Worm (Caenorhabditis elegans): Measurements from ENCODE around the gene dml-1.

dml-1 gene

ce11 chrIV:2886655-2887054 lies at the start of gene dml-1:
Gene dml-1, plus strand, starts transcription at chrIV:2886955.
- TF ChIP-seq ceh-18 (tag; optimal IDR thresholded peaks at IDR 0.05) (no peak), nfya-1 (tag; optimal IDR thresholded peaks at IDR 0.05) (peak; percentile 64)

- TF ChIP-seq dmd-4 (tag; optimal IDR thresholded peaks at IDR 0.05; ENCODE audit: borderline replicate concordance) (no peak), ama-1 (optimal IDR thresholded peaks at IDR 0.05) (no peak)
These were observed 48.4 kb upstream of the dml-1 start, which contains the start of gene Y54G2A.7 for ce11 chrIV:2838308-2838707. Gene Y54G2A.7, plus strand, starts transcription at chrIV:2838608.

ce11 chrIV:2841260-2841659 lies 45.5 kb upstream of the dml-1 start, which contains the start of gene clec-83:
Gene clec-83, minus strand, starts transcription at chrIV:2841472.
- no peak for TF ChIP-seq pag-3 (tag; optimal IDR thresholded peaks at IDR 0.05; ENCODE audit: borderline replicate concordance)
- no peak for TF ChIP-seq elt-2 (tag; optimal IDR thresholded peaks at IDR 0.05)
- TF ChIP-seq mec-3 (tag; optimal IDR thresholded peaks at IDR 0.05; ENCODE audit: borderline replicate concordance), result no peak
- TF ChIP-seq nhr-232 (tag; optimal IDR thresholded peaks at IDR 0.05), result no peak
- TF ChIP-seq lim-6 (tag; optimal IDR thresholded peaks at IDR 0.05), result no peak
- TF ChIP-seq ttx-3 (tag; optimal IDR thresholded peaks at IDR 0.05), result no peak
- TF ChIP-seq gmeb-2 (tag; optimal IDR thresholded peaks at IDR 0.05), result no peak
- TF ChIP-seq hlh-8 (tag; optimal IDR thresholded peaks at IDR 0.05), result no peak
- TF ChIP-seq sox-2 (GFP tag; IDR thresholded peaks at IDR 0.05), result no peak
- no peak for TF ChIP-seq ets-4 (tag; optimal IDR thresholded peaks at IDR 0.05)
- TF ChIP-seq ceh-2 (tag; optimal IDR thresholded peaks at IDR 0.05), result no peak
- TF ChIP-seq nfya-1 (tag; optimal IDR thresholded peaks at IDR 0.05), result no peak
- no peak for TF ChIP-seq pros-1 (tag; optimal IDR thresholded peaks at IDR 0.05)
- TF ChIP-seq tbx-7 (tag; optimal IDR thresholded peaks at IDR 0.05), result no peak
- TF ChIP-seq ceh-45 (GFP tag; IDR thresholded peaks at IDR 0.05), result no peak

DNA sequence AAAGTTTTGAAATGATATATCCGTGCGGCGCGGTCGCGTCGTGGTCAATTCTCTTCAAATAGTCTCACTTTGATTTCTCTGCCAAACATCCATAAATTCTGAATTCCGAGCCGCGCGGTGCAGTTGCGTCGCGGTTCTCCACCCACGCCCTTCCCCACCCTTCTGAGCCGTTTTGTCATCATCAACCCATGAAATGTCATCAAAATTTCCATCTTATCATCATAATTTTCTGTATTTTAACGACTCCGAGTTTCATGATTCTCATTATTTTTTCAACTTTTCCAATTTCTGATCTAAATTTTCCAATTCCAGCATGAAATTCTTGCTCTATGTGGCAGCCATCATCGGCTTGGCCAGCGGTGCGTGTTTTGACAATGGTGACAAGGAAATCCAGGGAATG lies 44.6 kb upstream of the dml-1 start, which contains the start of gene clec-84:
clec-84 (plus strand) TSS at position 301 of the 400 bp plus-strand sequence.
- TF ChIP-seq ceh-34 (tag; optimal IDR thresholded peaks at IDR 0.05) (no peak), ceh-6 (GFP tag; optimal IDR thresholded peaks at IDR 0.05) (no peak), pax-1 (tag; optimal IDR thresholded peaks at IDR 0.05) (no peak), ceh-30 (tag; optimal IDR thresholded peaks at IDR 0.05) (no peak), pha-2 (tag; optimal IDR thresholded peaks at IDR 0.05) (no peak), ahr-1 (tag; optimal IDR thresholded peaks at IDR 0.05) (no peak), sdc-2 (tag; optimal IDR thresholded peaks at IDR 0.05) (no peak), C38D4.7 (GFP tag; optimal IDR thresholded peaks at IDR 0.05) (no peak), hlh-15 (tag; optimal IDR thresholded peaks at IDR 0.05) (no peak), dmd-4 (tag; optimal IDR thresholded peaks at IDR 0.05; ENCODE audit: borderline replicate concordance) (no peak), unc-55 (GFP tag; optimal IDR thresholded peaks at IDR 0.05) (no peak), hlh-8 (tag; optimal IDR thresholded peaks at IDR 0.05) (no peak), ceh-14 (tag; optimal IDR thresholded peaks at IDR 0.05) (no peak), C08G9.2 (tag; optimal IDR thresholded peaks at IDR 0.05) (no peak), ceh-22 (tag; optimal IDR thresholded peaks at IDR 0.05) (no peak)

- no peak for TF ChIP-seq elt-2 (tag; optimal IDR thresholded peaks at IDR 0.05)
- no peak for TF ChIP-seq npax-4 (tag; optimal IDR thresholded peaks at IDR 0.05)
- TF ChIP-seq pha-4 (tag; optimal IDR thresholded peaks at IDR 0.05), result no peak
- TF ChIP-seq pros-1 (tag; optimal IDR thresholded peaks at IDR 0.05), result no peak
- no peak for TF ChIP-seq unc-86 (tag; optimal IDR thresholded peaks at IDR 0.05)
- TF ChIP-seq lim-6 (tag; optimal IDR thresholded peaks at IDR 0.05), result no peak
- no peak for TF ChIP-seq sdc-2 (tag; optimal IDR thresholded peaks at IDR 0.05)
- no peak for TF ChIP-seq sox-4 (tag; optimal IDR thresholded peaks at IDR 0.05)
- TF ChIP-seq hlh-6 (tag; optimal IDR thresholded peaks at IDR 0.05), result no peak
- TF ChIP-seq nfya-1 (tag; optimal IDR thresholded peaks at IDR 0.05), result no peak
- TF ChIP-seq sox-2 (GFP tag; IDR thresholded peaks at IDR 0.05), result no peak
These were observed 42.9 kb upstream of the dml-1 start, which contains the start of gene Y54G2A.15 for ce11 chrIV:2843882-2844281. Gene Y54G2A.15, minus strand, starts transcription at chrIV:2843982.
